Fruit fly (Drosophila melanogaster): ENCODE data around the gene f.

Gene f

DNA sequence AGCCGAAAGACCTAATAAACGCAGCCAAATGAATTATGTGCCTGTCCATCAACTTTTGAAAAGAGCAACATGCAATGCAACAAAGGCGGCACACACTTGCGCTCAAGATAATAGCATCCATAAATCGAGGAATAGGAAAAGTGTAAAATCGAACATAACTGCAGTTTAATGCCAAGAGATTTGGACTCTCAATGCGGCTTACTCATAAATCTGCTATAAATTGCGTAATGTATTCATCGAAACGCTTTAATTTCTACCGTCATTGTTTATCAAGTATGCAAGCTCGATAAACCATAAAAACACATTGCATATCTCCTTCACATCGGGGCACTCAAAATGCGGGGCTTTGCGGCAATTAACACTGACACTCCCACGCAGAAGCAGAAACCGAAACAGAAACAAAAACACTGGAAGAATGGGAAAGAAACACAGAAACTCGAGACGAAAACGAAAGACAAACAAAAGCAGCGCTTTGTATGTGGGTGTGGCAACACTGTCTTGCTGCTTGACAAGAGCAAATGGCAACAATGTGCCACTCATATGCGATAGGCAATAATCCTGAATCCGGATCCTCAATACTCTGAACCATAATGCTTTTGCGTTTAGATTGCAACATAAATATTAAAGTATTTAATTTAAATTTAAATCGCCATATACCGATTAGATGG, 65.3 kb downstream of the f start (continued):
- TF ChIP-seq ara (GFP tag; IDR thresholded peaks at IDR 0.05): peak; percentile 37; the same call in 1 of the 2 replicates
- TF ChIP-seq CG13296 (GFP tag; optimal IDR thresholded peaks at IDR 0.05): no peak
- TF ChIP-seq CG1603 (tag; optimal IDR thresholded peaks at IDR 0.05): peak; percentile 69
- no peak for TF ChIP-seq CG9609 (GFP tag; optimal IDR thresholded peaks at IDR 0.05)
- no peak for TF ChIP-seq gcm2 (GFP tag; optimal IDR thresholded peaks at IDR 0.05)
- TF ChIP-seq scrt (GFP tag; optimal IDR thresholded peaks at IDR 0.05): no peak
- TF ChIP-seq CG18476 (GFP tag; optimal IDR thresholded peaks at IDR 0.05): no peak
- TF ChIP-seq MTF-1 (GFP tag; optimal IDR thresholded peaks at IDR 0.05; ENCODE audit: borderline replicate concordance): no peak
- TF ChIP-seq Meics (GFP tag; optimal IDR thresholded peaks at IDR 0.05): no peak
- TF ChIP-seq D (optimal IDR thresholded peaks at IDR 0.05): no peak
- peak; percentile 28 for TF ChIP-seq D (GFP tag; optimal IDR thresholded peaks at IDR 0.05)
- TF ChIP-seq bigmax (GFP tag; optimal IDR thresholded peaks at IDR 0.05): no peak
- TF ChIP-seq phol (tag; optimal IDR thresholded peaks at IDR 0.05): peak; percentile 38
- TF ChIP-seq CG10209 (GFP tag; optimal IDR thresholded peaks at IDR 0.05): no peak
- TF ChIP-seq CG6854 (GFP tag; optimal IDR thresholded peaks at IDR 0.05): no peak
- TF ChIP-seq CG8765 (GFP tag; IDR thresholded peaks at IDR 0.05): no peak
- no peak for TF ChIP-seq CG8089 (GFP tag; optimal IDR thresholded peaks at IDR 0.05)
- no peak for TF ChIP-seq mam (GFP tag; optimal IDR thresholded peaks at IDR 0.05)
- no peak for TF ChIP-seq CG15073 (GFP tag; optimal IDR thresholded peaks at IDR 0.05)
- no peak for TF ChIP-seq Hey (tag; optimal IDR thresholded peaks at IDR 0.05)
- no peak for TF ChIP-seq p53 (GFP tag; optimal IDR thresholded peaks at IDR 0.05)
- no peak for TF ChIP-seq CG10267 (tag; optimal IDR thresholded peaks at IDR 0.05)
- TF ChIP-seq rib (GFP tag; IDR thresholded peaks at IDR 0.05): no peak
- TF ChIP-seq kni (GFP tag; optimal IDR thresholded peaks at IDR 0.05): no peak
- TF ChIP-seq CG14860 (GFP tag; IDR thresholded peaks at IDR 0.05; ENCODE audit: partially characterized antibody): no peak
- no peak for TF ChIP-seq CG7271 (tag; optimal IDR thresholded peaks at IDR 0.05)
- TF ChIP-seq CG8478 (optimal IDR thresholded peaks at IDR 0.05): no peak
- no peak for TF ChIP-seq Hsf (GFP tag; optimal IDR thresholded peaks at IDR 0.05)
- no peak for TF ChIP-seq CG8290 (GFP tag; optimal IDR thresholded peaks at IDR 0.05)
- TF ChIP-seq CG8290 (tag; optimal IDR thresholded peaks at IDR 0.05): peak in 1 of 2 experiments; percentile 44
- no peak for TF ChIP-seq B-H1 (GFP tag; IDR thresholded peaks at IDR 0.05)
- no peak for TF ChIP-seq CG6175 (GFP tag; IDR thresholded peaks at IDR 0.05)
- no peak for TF ChIP-seq Fer1 (GFP tag; optimal IDR thresholded peaks at IDR 0.05)
- TF ChIP-seq Atf-2 (GFP tag; optimal IDR thresholded peaks at IDR 0.05): no peak
- no peak for TF ChIP-seq sim (GFP tag; IDR thresholded peaks at IDR 0.05)
- no peak for TF ChIP-seq CG7786 (GFP tag; optimal IDR thresholded peaks at IDR 0.05)
- no peak for TF ChIP-seq CG14014 (GFP tag; IDR thresholded peaks at IDR 0.05)
- no peak for TF ChIP-seq salm (tag; optimal IDR thresholded peaks at IDR 0.05)
- no peak for TF ChIP-seq aop (GFP tag; IDR thresholded peaks at IDR 0.05)
- TF ChIP-seq Vsx1 (GFP tag; optimal IDR thresholded peaks at IDR 0.05): no peak
- peak; percentile 3 for TF ChIP-seq NC2β (GFP tag; optimal IDR thresholded peaks at IDR 0.05)
- no peak for TF ChIP-seq slbo (GFP tag; IDR thresholded peaks at IDR 0.05)
- TF ChIP-seq HLH54F (GFP tag; optimal IDR thresholded peaks at IDR 0.05): no peak
- no peak for TF ChIP-seq CG2129 (GFP tag; IDR thresholded peaks at IDR 0.05; ENCODE audit: partially characterized antibody)
- TF ChIP-seq dysf (GFP tag; IDR thresholded peaks at IDR 0.05): no peak
- TF ChIP-seq CG10654 (GFP tag; optimal IDR thresholded peaks at IDR 0.05): no peak
- TF ChIP-seq CG11093 (GFP tag; IDR thresholded peaks at IDR 0.05): no peak
- no peak for TF ChIP-seq her (GFP tag; optimal IDR thresholded peaks at IDR 0.05)
- no peak for TF ChIP-seq ERR (GFP tag; optimal IDR thresholded peaks at IDR 0.05)
- TF ChIP-seq sisA (GFP tag; IDR thresholded peaks at IDR 0.05): 0 out of 2 replicates have a peak, but pooled peaks have one; percentile 17
- TF ChIP-seq Spps (tag; optimal IDR thresholded peaks at IDR 0.05): no peak
- TF ChIP-seq grn (GFP tag; optimal IDR thresholded peaks at IDR 0.05): no peak

All from whole organism, embryonic.